Fruit fly (Drosophila melanogaster): Measurements from ENCODE around the gene RpS4.
A peak's percentile ranks its signal among the peaks of the same experiment; 100 is the strongest.

Gene RpS4

dm6 chr3L:13041292-13042067 lies at the start of gene RpS4 (continued):
- peak; percentile 95 for TF ChIP-seq Mes4 (GFP tag; optimal IDR thresholded peaks at IDR 0.05)
- TF ChIP-seq Gsc (GFP tag; IDR thresholded peaks at IDR 0.05), result no peak
- TF ChIP-seq CG6689 (GFP tag; IDR thresholded peaks at IDR 0.05), result peak; percentile 65
- peak; percentile 86 for TF ChIP-seq CHES-1-like (GFP tag; optimal IDR thresholded peaks at IDR 0.05)
- peak; percentile 53 for TF ChIP-seq cato (GFP tag; optimal IDR thresholded peaks at IDR 0.05; ENCODE audit: borderline replicate concordance)
- no peak for TF ChIP-seq Sox102F (GFP tag; optimal IDR thresholded peaks at IDR 0.05)
- TF ChIP-seq fu2 (GFP tag; optimal IDR thresholded peaks at IDR 0.05), result peak; percentile 73
- TF ChIP-seq dm (GFP tag; optimal IDR thresholded peaks at IDR 0.05), result peak; percentile 98
- peak; percentile 57; the same call in 1 of the 2 replicates for TF ChIP-seq Bgb (GFP tag; IDR thresholded peaks at IDR 0.05; ENCODE audit: partially characterized antibody)
- peak; percentile 37 for TF ChIP-seq E2f2 (GFP tag; IDR thresholded peaks at IDR 0.05)
- peak; percentile 75 for TF ChIP-seq CG10366 (GFP tag; IDR thresholded peaks at IDR 0.05)
- peak; percentile 77 for TF ChIP-seq CG9609 (GFP tag; optimal IDR thresholded peaks at IDR 0.05)
- TF ChIP-seq gro (GFP tag; optimal IDR thresholded peaks at IDR 0.05), result peak; percentile 93
- peak; percentile 92 for TF ChIP-seq row (GFP tag; IDR thresholded peaks at IDR 0.05)
- peak; percentile 98 for TF ChIP-seq caup (GFP tag; optimal IDR thresholded peaks at IDR 0.05; ENCODE audit: severe bottlenecking)
- TF ChIP-seq grau (tag; optimal IDR thresholded peaks at IDR 0.05), result peak; percentile 76
- TF ChIP-seq ranshi (GFP tag; IDR thresholded peaks at IDR 0.05), result peak; percentile 80
- peak; percentile 31 for TF ChIP-seq sd (tag; optimal IDR thresholded peaks at IDR 0.05)
- peak; percentile 79 for TF ChIP-seq cwo (GFP tag; optimal IDR thresholded peaks at IDR 0.05)
- TF ChIP-seq HHEX (GFP tag; optimal IDR thresholded peaks at IDR 0.05), result peak; percentile 96
- peak; percentile 96 for TF ChIP-seq Meics (GFP tag; optimal IDR thresholded peaks at IDR 0.05)
- peak; percentile 82 for TF ChIP-seq CG1024 (GFP tag; IDR thresholded peaks at IDR 0.05)
- TF ChIP-seq chinmo (GFP tag; IDR thresholded peaks at IDR 0.05; ENCODE audit: partially characterized antibody), result no peak
- peak; percentile 50 for TF ChIP-seq gem (tag; optimal IDR thresholded peaks at IDR 0.05)
- TF ChIP-seq CG3163 (GFP tag; optimal IDR thresholded peaks at IDR 0.05), result peak; percentile 62
- TF ChIP-seq slp2 (GFP tag; optimal IDR thresholded peaks at IDR 0.05), result peak; percentile 88
- peak; percentile 82 for TF ChIP-seq en (GFP tag; optimal IDR thresholded peaks at IDR 0.05)
- peak; percentile 88 for TF ChIP-seq CG6254 (GFP tag; optimal IDR thresholded peaks at IDR 0.05)
- peak; percentile 79 for TF ChIP-seq CG12744 (GFP tag; optimal IDR thresholded peaks at IDR 0.05)
- TF ChIP-seq Scr (GFP tag; IDR thresholded peaks at IDR 0.05; ENCODE audit: partially characterized antibody), result 0 out of 2 replicates have a peak, but pooled peaks have one; percentile 32
- peak; percentile 54 for TF ChIP-seq Sry-δ (GFP tag; optimal IDR thresholded peaks at IDR 0.05)
- peak; percentile 35; the same call in 1 of the 2 replicates for TF ChIP-seq ato (GFP tag; IDR thresholded peaks at IDR 0.05; ENCODE audit: partially characterized antibody)
- TF ChIP-seq Sry-β (GFP tag; optimal IDR thresholded peaks at IDR 0.05), result peak; percentile 71
- peak; percentile 65 for TF ChIP-seq ftz-f1 (GFP tag; optimal IDR thresholded peaks at IDR 0.05)
- no peak; the same call in 1 of the 2 replicates for TF ChIP-seq klu (GFP tag; IDR thresholded peaks at IDR 0.05)
- TF ChIP-seq CG2116 (GFP tag; optimal IDR thresholded peaks at IDR 0.05), result peak; percentile 98
- peak; percentile 42; the same call in 1 of the 2 replicates for TF ChIP-seq danr (GFP tag; IDR thresholded peaks at IDR 0.05)
- TF ChIP-seq CG16779 (GFP tag; IDR thresholded peaks at IDR 0.05), result peak; percentile 90
- peak; percentile 82 for TF ChIP-seq CG30431 (GFP tag; optimal IDR thresholded peaks at IDR 0.05)
- TF ChIP-seq aop (GFP tag; IDR thresholded peaks at IDR 0.05), result no peak
- peak; percentile 81 for TF ChIP-seq Dek (tag; optimal IDR thresholded peaks at IDR 0.05)
- TF ChIP-seq B-H2 (GFP tag; optimal IDR thresholded peaks at IDR 0.05), result peak; percentile 98
- peak; percentile 70 for TF ChIP-seq Tbp (GFP tag; optimal IDR thresholded peaks at IDR 0.05)
- TF ChIP-seq vfl (GFP tag; optimal IDR thresholded peaks at IDR 0.05), result peak; percentile 82
- TF ChIP-seq CG13123 (GFP tag; optimal IDR thresholded peaks at IDR 0.05), result peak; percentile 59
- TF ChIP-seq lola (GFP tag; optimal IDR thresholded peaks at IDR 0.05), result peak in 1 of 3 experiments; percentile 40
- peak; percentile 66 for TF ChIP-seq Six4 (GFP tag; optimal IDR thresholded peaks at IDR 0.05)
- peak; percentile 99 for TF ChIP-seq CG6765 (GFP tag; optimal IDR thresholded peaks at IDR 0.05)
